Worm (Caenorhabditis elegans): ENCODE data around the gene mrps-21.

Gene mrps-21

ce11 chrIV:4659277-4659676, at the start of gene mrps-21:
mrps-21 (minus strand) TSS chrIV:4659517.
- TF ChIP-seq unc-62 (GFP tag; optimal IDR thresholded peaks at IDR 0.05): no peak

- TF ChIP-seq unc-62 (GFP tag; optimal IDR thresholded peaks at IDR 0.05): no peak
Observed at ce11 chrIV:4705922-4706321, 46.6 kb upstream of the mrps-21 start.

DNA sequence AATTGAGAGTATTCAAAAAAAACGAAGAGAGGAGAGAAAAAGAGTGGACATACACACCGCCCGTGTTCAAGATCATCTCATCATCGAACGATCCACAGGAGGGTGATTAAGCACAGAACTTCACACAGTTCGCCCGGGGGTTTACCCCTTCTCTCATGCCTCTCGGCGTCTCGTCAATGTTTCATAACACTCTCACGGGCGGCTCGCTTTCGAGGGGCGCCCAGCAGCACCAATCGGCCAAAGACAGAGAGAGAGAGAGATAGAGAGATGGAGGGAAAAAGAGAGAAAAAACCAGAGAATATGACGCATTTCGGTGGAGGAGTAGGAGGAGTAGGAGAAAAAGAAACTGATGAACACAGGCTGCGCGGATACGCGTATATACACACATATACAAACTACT, 45.9 kb upstream of the mrps-21 start:
- no peak for TF ChIP-seq unc-62 (GFP tag; optimal IDR thresholded peaks at IDR 0.05)

DNA sequence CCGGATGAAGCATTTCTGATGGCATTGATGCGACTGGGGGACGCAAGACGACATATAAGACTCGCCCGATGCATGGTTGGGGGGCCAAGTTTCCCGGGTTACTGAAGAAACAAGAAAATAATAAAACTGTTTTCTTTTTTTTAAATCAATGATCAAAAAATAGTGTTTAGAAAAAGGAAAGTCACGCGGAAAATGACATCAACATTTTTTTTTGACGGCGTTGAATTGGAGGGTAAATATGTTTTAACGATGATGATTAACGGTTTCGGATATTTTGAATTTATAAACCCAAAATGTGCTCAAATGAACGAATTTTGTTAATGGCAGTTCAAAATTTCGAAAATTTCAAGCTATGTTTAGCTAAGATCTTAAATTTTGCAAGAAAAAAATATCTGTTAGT, 44.6 kb upstream of the mrps-21 start, which contains the start of gene ogdh-1:
Gene ogdh-1, minus strand, starts transcription at position 101 of the 400 bp plus-strand sequence.
- TF ChIP-seq unc-62 (GFP tag; optimal IDR thresholded peaks at IDR 0.05): no peak

ce11 chrIV:4692463-4692862, 33.1 kb upstream of the mrps-21 start, which contains the start of gene spe-51:
spe-51 (plus strand) TSS chrIV:4692763.
- TF ChIP-seq unc-62 (GFP tag; optimal IDR thresholded peaks at IDR 0.05): no peak

- no peak for TF ChIP-seq unc-62 (GFP tag; optimal IDR thresholded peaks at IDR 0.05)
Observed at ce11 chrIV:4688221-4688620, 28.9 kb upstream of the mrps-21 start, which contains the start of gene bus-4. bus-4 (plus strand) TSS chrIV:4688269.

DNA sequence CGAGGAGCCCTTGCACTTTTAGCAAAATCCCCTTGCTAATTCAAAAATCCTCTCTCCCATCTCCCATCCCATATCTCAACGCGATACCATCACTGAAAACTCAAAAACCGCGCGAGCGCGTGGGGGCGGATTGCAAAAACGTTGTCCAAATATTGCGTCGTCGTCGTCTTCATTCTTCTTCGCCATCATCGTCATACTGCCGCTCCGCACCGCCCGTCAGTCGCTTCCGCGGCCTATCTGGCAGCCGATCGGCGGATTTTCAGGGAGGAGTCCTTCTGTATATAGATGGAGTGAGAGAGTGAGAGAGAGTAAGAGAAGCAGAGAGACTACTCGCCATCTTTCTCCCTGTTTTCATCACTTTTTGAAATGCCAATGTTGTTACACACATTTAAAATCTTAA, 27.6 kb upstream of the mrps-21 start:
- TF ChIP-seq unc-62 (GFP tag; optimal IDR thresholded peaks at IDR 0.05): no peak

ce11 chrIV:4686291-4686830, 27.0 kb upstream of the mrps-21 start:
- TF ChIP-seq unc-62 (GFP tag; optimal IDR thresholded peaks at IDR 0.05): no peak

DNA sequence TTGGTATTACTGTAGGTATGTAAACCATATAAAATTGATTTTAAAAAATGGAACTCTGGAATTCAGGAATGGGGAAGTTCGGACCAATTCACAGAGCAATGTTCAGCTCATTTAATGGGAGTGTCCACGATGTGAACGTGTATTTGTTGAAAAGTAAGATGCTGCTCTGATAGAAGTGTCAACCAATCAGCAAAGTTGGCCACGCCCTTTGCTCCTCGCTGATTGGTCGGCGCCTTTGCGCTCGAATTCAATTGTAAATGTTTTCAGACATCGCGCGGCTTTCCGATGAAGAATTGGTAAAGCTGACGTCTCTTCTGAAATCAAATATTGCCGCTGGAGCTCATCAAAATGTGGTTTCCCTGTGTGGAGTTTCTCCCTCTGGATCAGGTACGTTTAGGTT, 23.8 kb upstream of the mrps-21 start:
- TF ChIP-seq unc-62 (GFP tag; optimal IDR thresholded peaks at IDR 0.05): no peak

ce11 chrIV:4678718-4679117, 19.4 kb upstream of the mrps-21 start, which contains the start of gene kin-36:
kin-36 (plus strand) TSS chrIV:4679018.
- no peak for TF ChIP-seq unc-62 (GFP tag; optimal IDR thresholded peaks at IDR 0.05)

ce11 chrIV:4674322-4674721, 15.0 kb upstream of the mrps-21 start:
- TF ChIP-seq unc-62 (GFP tag; optimal IDR thresholded peaks at IDR 0.05): no peak

DNA sequence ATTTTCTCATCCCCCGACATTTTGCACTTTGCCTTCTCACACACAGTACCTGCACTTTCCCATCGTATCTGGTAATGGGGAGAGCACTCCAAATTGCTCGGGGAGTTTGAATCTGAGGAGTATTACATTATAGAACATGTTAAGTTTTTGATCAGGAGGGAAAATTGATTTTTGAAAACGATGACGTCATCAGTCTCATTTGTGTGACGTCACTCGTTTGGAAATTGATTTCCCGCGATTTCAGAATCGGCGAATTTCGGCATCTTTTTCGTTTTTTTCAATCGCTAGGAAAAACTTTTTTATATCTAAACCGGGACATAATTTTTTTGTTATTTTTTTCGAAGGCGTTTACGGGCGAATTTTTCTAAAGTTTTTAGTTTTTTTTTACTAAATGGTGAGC, 14.0 kb upstream of the mrps-21 start:
- no peak for TF ChIP-seq unc-62 (GFP tag; optimal IDR thresholded peaks at IDR 0.05)

ce11 chrIV:4669242-4669641, 9.9 kb upstream of the mrps-21 start, which contains the start of gene F29B9.12:
F29B9.12 (plus strand) TSS chrIV:4669542.
- TF ChIP-seq unc-62 (GFP tag; optimal IDR thresholded peaks at IDR 0.05): no peak

- TF ChIP-seq unc-62 (GFP tag; optimal IDR thresholded peaks at IDR 0.05): no peak
Observed at ce11 chrIV:4667835-4668234, 8.5 kb upstream of the mrps-21 start.

DNA sequence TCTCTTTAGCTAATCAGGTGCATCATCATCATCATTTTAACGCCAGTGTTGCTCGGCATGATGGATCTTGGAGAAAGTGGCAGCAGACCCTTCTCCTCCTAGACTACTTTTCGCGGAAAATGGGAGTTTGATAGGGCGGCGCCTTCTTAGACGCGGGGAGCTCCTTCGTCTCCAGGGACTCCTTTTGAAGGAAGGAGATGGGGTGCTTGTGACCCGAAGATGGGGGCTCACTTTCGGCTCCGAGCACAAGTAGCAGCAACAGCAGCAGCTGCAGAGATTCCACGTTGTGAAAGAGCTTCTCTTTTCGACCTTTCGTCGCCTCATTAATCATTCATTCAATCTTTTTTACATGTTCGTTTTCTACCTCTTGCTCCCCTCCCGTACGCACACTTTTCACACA, 8.1 kb upstream of the mrps-21 start:
- no peak for TF ChIP-seq unc-62 (GFP tag; optimal IDR thresholded peaks at IDR 0.05)

DNA sequence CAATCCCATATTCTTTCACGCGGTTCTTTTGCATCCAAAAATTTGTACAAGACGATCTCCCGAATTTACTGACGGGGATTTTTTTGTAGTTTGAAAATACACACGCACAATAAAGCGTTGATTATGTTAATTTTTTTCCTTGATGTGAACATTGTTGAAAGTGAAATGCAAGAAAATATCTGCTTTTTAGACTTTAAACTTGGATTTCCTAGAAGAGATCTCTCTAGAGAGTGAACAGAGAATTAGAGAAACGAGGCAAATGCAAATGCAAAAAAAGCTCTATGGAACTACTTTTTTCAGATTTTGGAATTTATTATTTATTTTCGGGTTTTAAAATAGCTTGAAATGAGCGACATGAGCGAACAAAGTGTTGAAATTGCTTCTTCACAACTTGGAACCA, 5.8 kb upstream of the mrps-21 start, which contains the start of gene F29B9.1:
Gene F29B9.1, plus strand, starts transcription at position 301 of the 400 bp plus-strand sequence.
- TF ChIP-seq unc-62 (GFP tag; optimal IDR thresholded peaks at IDR 0.05): no peak

DNA sequence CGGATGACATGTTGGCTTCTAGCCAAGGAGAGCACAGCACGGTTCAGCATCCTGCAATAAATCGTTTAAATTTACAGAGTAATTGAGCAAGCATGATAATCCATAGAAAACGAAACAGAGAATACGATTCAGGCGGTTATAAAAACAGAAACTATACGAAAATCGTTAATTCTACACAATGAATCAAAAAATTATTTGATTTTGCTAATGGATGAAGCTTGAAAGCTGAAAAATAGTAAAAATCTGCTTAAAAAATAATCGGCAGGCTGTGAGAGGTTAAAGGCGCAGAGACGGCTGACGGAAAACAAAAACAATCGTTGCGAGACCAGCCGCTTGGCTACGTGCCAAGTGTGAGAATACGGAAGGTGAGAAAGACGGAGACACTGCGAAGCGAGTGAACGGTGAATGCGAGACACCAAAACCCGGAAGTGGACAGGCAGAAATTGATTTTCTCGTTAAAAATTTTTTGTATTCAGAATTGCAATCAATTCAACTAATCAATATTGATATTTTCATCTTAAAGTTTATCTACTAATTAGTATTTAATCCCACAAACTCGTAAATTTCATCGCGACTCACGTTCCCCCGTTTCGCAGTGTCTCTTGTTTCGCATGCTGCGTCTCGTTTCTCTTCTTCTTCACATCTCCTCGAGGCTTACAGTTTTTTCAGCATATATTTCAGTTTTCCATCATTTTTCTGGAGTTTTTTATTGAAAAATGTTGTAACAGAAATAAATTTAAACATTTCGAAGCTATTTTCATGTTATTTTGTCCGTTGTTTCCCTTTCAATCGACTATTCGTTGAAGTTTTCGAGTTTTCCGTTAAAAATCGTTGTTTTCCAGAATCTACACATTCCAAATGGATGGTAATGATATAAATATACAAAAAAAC, 1.1 kb upstream of the mrps-21 start, which contains the start of the genes F29B9.11 and jmjd-1.2:
Gene F29B9.11, minus strand, starts transcription at position 51 of the 891 bp plus-strand sequence.
Gene jmjd-1.2, plus strand, starts transcription at position 841 of the 891 bp plus-strand sequence.
- no peak for TF ChIP-seq unc-62 (GFP tag; optimal IDR thresholded peaks at IDR 0.05)
